Worm (Caenorhabditis elegans): Measurements from ENCODE around the gene sre-19.

DNA sequence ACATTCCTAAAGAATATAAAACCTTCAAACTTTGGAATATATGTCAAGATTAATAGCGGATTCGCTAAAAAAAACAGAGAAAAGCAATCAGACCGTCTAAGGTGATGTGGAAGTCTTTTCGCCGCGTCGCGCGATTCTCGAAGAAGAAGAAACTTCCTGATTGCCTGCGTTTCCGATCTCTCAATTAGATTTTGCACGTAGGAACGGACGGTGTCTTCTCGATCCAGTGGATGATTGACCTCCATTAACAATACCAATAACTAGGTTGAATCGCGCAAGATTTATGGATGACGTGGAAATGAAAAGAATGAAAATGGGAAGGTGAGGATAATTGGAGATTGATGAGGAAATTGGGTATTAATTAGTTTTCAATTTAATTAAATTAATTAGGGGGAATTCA, 21.6 kb downstream of the sre-19 start:
- TF ChIP-seq blmp-1 (tag; optimal IDR thresholded peaks at IDR 0.05), result peak; percentile 83
- TF ChIP-seq nhr-77 (tag; optimal IDR thresholded peaks at IDR 0.05), result no peak
- TF ChIP-seq ets-5 (GFP tag; IDR thresholded peaks at IDR 0.05), result no peak
- no peak for TF ChIP-seq ztf-11 (tag; optimal IDR thresholded peaks at IDR 0.05)
- TF ChIP-seq sup-37 (GFP tag; optimal IDR thresholded peaks at IDR 0.05), result no peak
- no peak for TF ChIP-seq C34B4.2 (tag; optimal IDR thresholded peaks at IDR 0.05)
- no peak for TF ChIP-seq alr-1 (tag; optimal IDR thresholded peaks at IDR 0.05; ENCODE audit: borderline replicate concordance)
- TF ChIP-seq unc-62 (GFP tag; optimal IDR thresholded peaks at IDR 0.05), result no peak
- no peak for TF ChIP-seq irx-1 (tag; optimal IDR thresholded peaks at IDR 0.05)
- no peak for TF ChIP-seq nhr-237 (tag; optimal IDR thresholded peaks at IDR 0.05)
- no peak for TF ChIP-seq elt-2 (tag; optimal IDR thresholded peaks at IDR 0.05)

All from whole organism, L1 larva.